Fruit fly (Drosophila melanogaster): ENCODE data around the gene Pitslre.
A peak's percentile ranks its signal among the peaks of the same experiment; 100 is the strongest.

Gene Pitslre

DNA sequence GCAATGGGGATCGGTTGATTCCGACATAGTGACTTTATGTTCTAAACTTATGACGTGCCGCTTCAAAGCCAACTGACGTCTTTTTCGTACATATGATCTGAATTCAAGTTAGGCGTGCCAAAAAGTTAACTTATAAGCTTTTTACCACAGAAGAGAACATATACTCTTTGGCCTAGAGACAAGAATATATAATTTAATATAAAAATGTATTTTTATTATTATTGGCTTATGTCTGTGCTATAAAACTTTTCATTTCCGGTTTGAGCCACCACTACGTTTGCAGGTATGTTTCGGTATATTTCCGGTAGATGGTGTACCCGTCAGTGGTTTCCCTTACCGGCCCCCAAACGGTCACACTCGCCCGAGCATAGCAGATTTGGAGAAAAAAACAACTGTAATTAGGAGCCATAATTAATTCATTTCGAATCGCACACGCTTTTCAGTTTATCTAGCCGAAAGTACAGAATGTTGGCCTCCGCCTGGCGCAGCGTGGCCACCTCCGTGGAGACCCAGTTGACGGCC lies 27.1 kb downstream of the Pitslre start, which contains the start of the genes CG3698 and tzn (continued):
- TF ChIP-seq tin (GFP tag; optimal IDR thresholded peaks at IDR 0.05) (peak; percentile 89), CG11560 (tag; IDR thresholded peaks at IDR 0.05) (peak; percentile 79; the same call in 2 of the 3 replicates), CG15011 (GFP tag; optimal IDR thresholded peaks at IDR 0.05) (peak; percentile 87), Opbp (GFP tag; IDR thresholded peaks at IDR 0.05; ENCODE audit: partially characterized antibody) (0 out of 3 replicates have a peak, but pooled peaks have one; percentile 9), onecut (GFP tag; IDR thresholded peaks at IDR 0.05) (peak; percentile 91), dmrt99B (tag; optimal IDR thresholded peaks at IDR 0.05) (no peak), toy (GFP tag; IDR thresholded peaks at IDR 0.05) (peak; percentile 85), seq (GFP tag; IDR thresholded peaks at IDR 0.05) (peak; percentile 81; the same call in 1 of the 2 replicates), CG4328 (GFP tag; optimal IDR thresholded peaks at IDR 0.05) (peak; percentile 94), CG8290 (GFP tag; optimal IDR thresholded peaks at IDR 0.05) (peak; percentile 95), CG8290 (tag; optimal IDR thresholded peaks at IDR 0.05) (peak in 1 of 2 experiments; percentile 91), Rx (GFP tag; IDR thresholded peaks at IDR 0.05) (peak; percentile 94), Trl (optimal IDR thresholded peaks at IDR 0.05) (no peak), Trl (GFP tag; optimal IDR thresholded peaks at IDR 0.05) (peak; percentile 90), bcd (GFP tag; optimal IDR thresholded peaks at IDR 0.05) (peak; percentile 98), Sry-β (GFP tag; optimal IDR thresholded peaks at IDR 0.05) (peak; percentile 72), CG30403 (GFP tag; optimal IDR thresholded peaks at IDR 0.05) (peak; percentile 85), Eip74EF (GFP tag; optimal IDR thresholded peaks at IDR 0.05) (no peak), CG6272 (GFP tag; IDR thresholded peaks at IDR 0.05) (peak; percentile 86), Blimp-1 (GFP tag; optimal IDR thresholded peaks at IDR 0.05) (no peak), fd64A (GFP tag; optimal IDR thresholded peaks at IDR 0.05) (peak; percentile 85), gfzf (GFP tag; optimal IDR thresholded peaks at IDR 0.05) (peak; percentile 85), CG4854 (GFP tag; optimal IDR thresholded peaks at IDR 0.05) (peak; percentile 89), ind (GFP tag; optimal IDR thresholded peaks at IDR 0.05) (peak; percentile 86), CG2712 (tag; optimal IDR thresholded peaks at IDR 0.05) (peak; percentile 91), zf30C (GFP tag; optimal IDR thresholded peaks at IDR 0.05) (peak; percentile 39), CG7271 (tag; optimal IDR thresholded peaks at IDR 0.05) (peak; percentile 98), Nf-YB (GFP tag; optimal IDR thresholded peaks at IDR 0.05) (peak; percentile 77), CG11696 (GFP tag; IDR thresholded peaks at IDR 0.05) (peak; percentile 72), CG10959 (GFP tag; IDR thresholded peaks at IDR 0.05) (peak; percentile 88), prd (optimal IDR thresholded peaks at IDR 0.05) (no peak), prd (GFP tag; IDR thresholded peaks at IDR 0.05) (peak; percentile 85), bowl (GFP tag; IDR thresholded peaks at IDR 0.05) (peak; percentile 78), CG8281 (tag; optimal IDR thresholded peaks at IDR 0.05) (peak; percentile 74), luna (GFP tag; optimal IDR thresholded peaks at IDR 0.05) (peak; percentile 43), kay (GFP tag; optimal IDR thresholded peaks at IDR 0.05) (peak; percentile 56), Hmr (GFP tag; optimal IDR thresholded peaks at IDR 0.05) (peak; percentile 99), NK7.1 (GFP tag; optimal IDR thresholded peaks at IDR 0.05) (peak; percentile 72), Hr3 (GFP tag; optimal IDR thresholded peaks at IDR 0.05) (peak; percentile 87), CG11093 (GFP tag; IDR thresholded peaks at IDR 0.05) (no peak; the same call in 2 of the 3 replicates), sug (tag; optimal IDR thresholded peaks at IDR 0.05) (peak; percentile 87), Neu2 (GFP tag; optimal IDR thresholded peaks at IDR 0.05; ENCODE audit: borderline replicate concordance) (no peak), CG14860 (GFP tag; IDR thresholded peaks at IDR 0.05; ENCODE audit: partially characterized antibody) (0 out of 3 replicates have a peak, but pooled peaks have one; percentile 29), CG15601 (tag; optimal IDR thresholded peaks at IDR 0.05) (peak; percentile 92), CG7372 (GFP tag; IDR thresholded peaks at IDR 0.05) (peak; percentile 94), CG17912 (GFP tag; optimal IDR thresholded peaks at IDR 0.05) (peak; percentile 98), gem (tag; optimal IDR thresholded peaks at IDR 0.05) (no peak), TFAM (GFP tag; optimal IDR thresholded peaks at IDR 0.05) (peak; percentile 70), schlank (tag; optimal IDR thresholded peaks at IDR 0.05) (peak; percentile 92), CG8359 (GFP tag; optimal IDR thresholded peaks at IDR 0.05; ENCODE audit: borderline replicate concordance) (peak; percentile 90)

Measured in whole organism, embryonic.